Worm (Caenorhabditis elegans): ENCODE data around the gene iff-1.

The iff-1 gene

ce11 chrIII:9747133-9747532 is at the start of gene iff-1, which contains the start of gene cdk-1:
iff-1 (minus strand) TSS chrIII:9747193.
cdk-1 (plus strand) TSS chrIII:9747472.
- TF ChIP-seq nhr-12 (tag; optimal IDR thresholded peaks at IDR 0.05) (no peak), mep-1 (tag; optimal IDR thresholded peaks at IDR 0.05) (peak; percentile 63), nhr-237 (tag; optimal IDR thresholded peaks at IDR 0.05) (peak; percentile 21), elt-1 (tag; optimal IDR thresholded peaks at IDR 0.05; ENCODE audit: borderline replicate concordance, insufficient read depth) (no peak), lsy-2 (tag; optimal IDR thresholded peaks at IDR 0.05) (peak; percentile 37), pha-4 (tag; optimal IDR thresholded peaks at IDR 0.05) (peak; percentile 15), unc-120 (tag; optimal IDR thresholded peaks at IDR 0.05; ENCODE audit: poor library complexity, severe bottlenecking) (peak; percentile 49), ces-1 (GFP tag; optimal IDR thresholded peaks at IDR 0.05) (peak; percentile 41)

- TF ChIP-seq ceh-39 (tag; optimal IDR thresholded peaks at IDR 0.05), result no peak
- TF ChIP-seq lsy-2 (tag; optimal IDR thresholded peaks at IDR 0.05), result no peak
Measured at ce11 chrIII:9796448-9796847, 49.5 kb upstream of the iff-1 start, which contains the start of gene srxa-10. srxa-10 (minus strand) TSS chrIII:9796548.

ce11 chrIII:9793592-9794417 is 46.8 kb upstream of the iff-1 start, which contains the start of the genes R10E11.9 and mcm-6:
R10E11.9 (minus strand) TSS chrIII:9793642.
mcm-6 (plus strand) TSS chrIII:9794367.
- TF ChIP-seq mep-1 (tag; optimal IDR thresholded peaks at IDR 0.05) (no peak), pha-4 (tag; optimal IDR thresholded peaks at IDR 0.05) (peak; percentile 11), zip-8 (tag; optimal IDR thresholded peaks at IDR 0.05) (no peak), ceh-83 (GFP tag; optimal IDR thresholded peaks at IDR 0.05) (no peak), bed-3 (GFP tag; optimal IDR thresholded peaks at IDR 0.05) (no peak)

DNA sequence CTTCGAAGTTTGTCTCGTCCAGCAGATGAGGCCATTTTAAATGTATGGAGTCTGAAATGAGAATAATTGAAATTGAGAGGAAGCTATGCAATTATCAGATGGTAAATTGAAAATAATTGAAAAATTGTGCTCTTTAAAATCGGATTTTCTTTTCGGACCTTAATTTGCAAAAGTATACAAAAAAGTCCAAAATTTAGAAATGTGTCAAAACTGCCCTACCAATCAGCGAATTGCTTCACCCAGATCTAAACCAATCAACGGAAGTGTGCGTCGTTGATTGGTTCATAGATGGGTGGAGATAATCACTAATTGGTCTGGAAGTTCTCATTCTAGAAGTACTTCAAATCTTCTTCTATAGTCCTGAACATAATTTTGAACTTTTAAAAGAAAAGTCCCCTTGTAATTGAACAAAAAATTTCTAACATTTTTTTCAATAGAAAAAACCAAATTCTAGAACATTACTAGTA is 42.6 kb upstream of the iff-1 start, which contains the start of gene R10E11.5:
R10E11.5 (minus strand) TSS at position 51 of the 467 bp plus-strand sequence.
- TF ChIP-seq nhr-2 (tag; optimal IDR thresholded peaks at IDR 0.05), result no peak
- TF ChIP-seq mep-1 (tag; optimal IDR thresholded peaks at IDR 0.05), result no peak

DNA sequence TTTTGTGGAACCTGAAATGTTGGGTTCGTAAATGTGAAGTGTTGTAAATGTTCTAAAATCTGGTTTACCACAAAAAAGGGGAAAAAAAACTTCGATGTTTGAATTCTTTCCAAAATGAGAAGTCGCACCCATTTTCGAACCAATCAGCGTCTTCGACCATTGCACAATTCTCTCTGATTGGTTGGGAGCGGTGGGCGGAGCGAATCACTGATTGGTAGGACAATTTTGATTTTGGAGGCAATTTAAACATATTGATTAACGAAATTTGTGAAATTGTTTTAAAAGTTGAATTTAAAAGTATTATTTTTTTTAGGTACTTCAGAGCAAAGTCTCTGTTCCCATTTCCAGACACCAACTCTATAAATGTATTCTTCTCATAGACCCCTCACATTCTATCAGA is 42.1 kb upstream of the iff-1 start:
- TF ChIP-seq drap-1 (GFP tag; optimal IDR thresholded peaks at IDR 0.05) (no peak), unc-62 (GFP tag; optimal IDR thresholded peaks at IDR 0.05) (no peak), unc-120 (tag; optimal IDR thresholded peaks at IDR 0.05; ENCODE audit: poor library complexity, severe bottlenecking) (no peak), cnd-1 (tag; optimal IDR thresholded peaks at IDR 0.05) (no peak), snpc-4 (tag; optimal IDR thresholded peaks at IDR 0.05) (no peak), elt-3 (tag; optimal IDR thresholded peaks at IDR 0.05) (no peak), mls-2 (tag; optimal IDR thresholded peaks at IDR 0.05) (no peak)

DNA sequence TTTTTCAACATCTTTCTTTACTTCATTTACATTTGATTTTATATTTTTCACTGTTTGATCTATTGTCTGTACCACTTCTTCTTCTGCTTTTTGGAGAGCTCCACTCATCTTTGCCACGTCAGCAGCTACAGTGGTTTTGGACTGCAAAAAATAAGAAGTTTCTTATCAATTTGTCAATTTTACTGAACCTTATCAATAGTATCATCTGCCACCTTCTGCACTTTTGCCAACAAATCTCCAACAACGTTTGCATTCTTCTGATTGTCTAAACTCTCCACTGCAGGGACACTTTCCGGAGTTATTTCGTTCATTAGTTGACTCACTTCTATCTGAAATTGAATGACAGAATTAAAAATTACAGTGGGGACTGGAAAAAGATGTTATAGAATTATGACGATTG is 39.8 kb upstream of the iff-1 start:
- no peak for TF ChIP-seq ces-1 (GFP tag; optimal IDR thresholded peaks at IDR 0.05)
- no peak for TF ChIP-seq pha-4 (tag; optimal IDR thresholded peaks at IDR 0.05)
- no peak for TF ChIP-seq nhr-28 (tag; optimal IDR thresholded peaks at IDR 0.05)
- no peak for TF ChIP-seq tbx-8 (GFP tag; optimal IDR thresholded peaks at IDR 0.05)
- TF ChIP-seq ceh-83 (GFP tag; optimal IDR thresholded peaks at IDR 0.05), result no peak
- TF ChIP-seq nhr-12 (tag; optimal IDR thresholded peaks at IDR 0.05), result no peak
- no peak for TF ChIP-seq ceh-39 (tag; optimal IDR thresholded peaks at IDR 0.05)
- no peak for TF ChIP-seq bed-3 (GFP tag; optimal IDR thresholded peaks at IDR 0.05)
- no peak for TF ChIP-seq nhr-2 (tag; optimal IDR thresholded peaks at IDR 0.05)
- no peak for TF ChIP-seq nhr-76 (tag; optimal IDR thresholded peaks at IDR 0.05)

DNA sequence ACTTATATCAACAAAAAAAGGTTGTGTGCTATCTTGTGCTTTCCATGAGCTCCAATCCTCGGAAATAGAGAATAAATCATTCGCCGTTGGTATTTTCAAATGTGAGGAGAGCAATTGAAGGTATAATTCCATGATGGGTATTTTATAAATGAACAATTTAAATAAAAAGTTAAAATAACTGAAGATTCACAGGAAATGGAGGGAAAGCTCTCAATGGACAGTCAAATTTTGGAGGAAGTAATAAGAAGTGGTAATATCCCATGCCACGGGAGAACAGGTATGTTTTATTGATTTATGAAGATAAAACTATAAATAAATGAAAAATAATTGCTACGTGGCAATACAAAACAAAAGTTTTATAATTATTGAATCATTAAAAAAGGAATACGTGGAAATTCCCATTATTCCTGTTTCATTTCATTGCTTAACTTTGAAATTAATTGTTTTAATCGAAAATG is 36.2 kb upstream of the iff-1 start:
- TF ChIP-seq elt-1 (tag; optimal IDR thresholded peaks at IDR 0.05; ENCODE audit: borderline replicate concordance, insufficient read depth), result no peak
- no peak for TF ChIP-seq hlh-1 (tag; optimal IDR thresholded peaks at IDR 0.05)
- no peak for TF ChIP-seq sem-2 (GFP tag; optimal IDR thresholded peaks at IDR 0.05)
- TF ChIP-seq mls-2 (tag; optimal IDR thresholded peaks at IDR 0.05), result peak; percentile 40
- TF ChIP-seq zip-8 (tag; optimal IDR thresholded peaks at IDR 0.05), result no peak
- TF ChIP-seq M03D4.4 (tag; optimal IDR thresholded peaks at IDR 0.05), result no peak
- TF ChIP-seq cnd-1 (tag; optimal IDR thresholded peaks at IDR 0.05), result no peak
- TF ChIP-seq lsy-2 (tag; optimal IDR thresholded peaks at IDR 0.05), result no peak
- TF ChIP-seq unc-39 (tag; optimal IDR thresholded peaks at IDR 0.05), result no peak
- no peak for TF ChIP-seq ceh-83 (GFP tag; optimal IDR thresholded peaks at IDR 0.05)
- TF ChIP-seq lin-13 (tag; optimal IDR thresholded peaks at IDR 0.05), result no peak
- TF ChIP-seq ceh-43 (GFP tag; optimal IDR thresholded peaks at IDR 0.05), result peak; percentile 12
- no peak for TF ChIP-seq blmp-1 (tag; optimal IDR thresholded peaks at IDR 0.05)
- TF ChIP-seq nhr-12 (tag; optimal IDR thresholded peaks at IDR 0.05), result no peak

Data from whole organism, mixed stage, embryonic.